Fruit fly (Drosophila melanogaster): ENCODE measurements around the gene CG13014.

Gene CG13014

dm6 chrX:16637106-16637590 lies 49.5 kb downstream of the CG13014 start, which contains the start of gene Rok (continued):
- TF ChIP-seq tna (GFP tag; IDR thresholded peaks at IDR 0.05; ENCODE audit: partially characterized antibody) = peak; percentile 58
- peak; percentile 59 for TF ChIP-seq CG2129 (GFP tag; IDR thresholded peaks at IDR 0.05; ENCODE audit: partially characterized antibody)
- TF ChIP-seq seq (GFP tag; IDR thresholded peaks at IDR 0.05) = no peak
- TF ChIP-seq CG18599 (GFP tag; optimal IDR thresholded peaks at IDR 0.05) = no peak
- TF ChIP-seq cg (GFP tag; optimal IDR thresholded peaks at IDR 0.05) = peak; percentile 99
- peak; percentile 9 for TF ChIP-seq Antp (GFP tag; optimal IDR thresholded peaks at IDR 0.05)
- peak; percentile 85 for TF ChIP-seq Dref (GFP tag; IDR thresholded peaks at IDR 0.05)
- peak; percentile 96 for TF ChIP-seq CG4360 (GFP tag; IDR thresholded peaks at IDR 0.05)
- peak; percentile 95 for TF ChIP-seq MESR4 (GFP tag; optimal IDR thresholded peaks at IDR 0.05)
- peak; percentile 3 for TF ChIP-seq kah (GFP tag; optimal IDR thresholded peaks at IDR 0.05)
- no peak for TF ChIP-seq dmrt11E (tag; optimal IDR thresholded peaks at IDR 0.05)
- peak; percentile 42 for TF ChIP-seq CG6854 (GFP tag; optimal IDR thresholded peaks at IDR 0.05)
- no peak for TF ChIP-seq Rx (GFP tag; IDR thresholded peaks at IDR 0.05)
- TF ChIP-seq Aef1 (GFP tag; IDR thresholded peaks at IDR 0.05) = peak; percentile 18; the same call in 1 of the 3 replicates
- TF ChIP-seq Bgb (GFP tag; IDR thresholded peaks at IDR 0.05; ENCODE audit: partially characterized antibody) = peak; percentile 87
- TF ChIP-seq amos (GFP tag; IDR thresholded peaks at IDR 0.05; ENCODE audit: partially characterized antibody) = peak; percentile 89
- no peak for TF ChIP-seq CG11696 (GFP tag; IDR thresholded peaks at IDR 0.05)
- TF ChIP-seq Fer1 (GFP tag; optimal IDR thresholded peaks at IDR 0.05) = peak; percentile 7
- peak; percentile 74 for TF ChIP-seq Med (GFP tag)
- TF ChIP-seq CG4730 (GFP tag; IDR thresholded peaks at IDR 0.05) = no peak
- no peak for TF ChIP-seq CG6272 (GFP tag; IDR thresholded peaks at IDR 0.05)
- peak; percentile 34 for TF ChIP-seq CG9932 (GFP tag; IDR thresholded peaks at IDR 0.05)
- peak; percentile 49 for TF ChIP-seq Ets65A (GFP tag)
- TF ChIP-seq odd (GFP tag; optimal IDR thresholded peaks at IDR 0.05) = no peak
- no peak for TF ChIP-seq Nf-YB (GFP tag; optimal IDR thresholded peaks at IDR 0.05)
- TF ChIP-seq trh (GFP tag; optimal IDR thresholded peaks at IDR 0.05) = no peak
- peak; percentile 3 for TF ChIP-seq HmgZ (tag; optimal IDR thresholded peaks at IDR 0.05)
- TF ChIP-seq Rfx (GFP tag; IDR thresholded peaks at IDR 0.05) = peak; percentile 26; the same call in 1 of the 2 replicates
- no peak for TF ChIP-seq Elba2 (GFP tag; optimal IDR thresholded peaks at IDR 0.05)
- TF ChIP-seq maf-S (GFP tag; optimal IDR thresholded peaks at IDR 0.05) = no peak
- TF ChIP-seq CG30020 (tag; optimal IDR thresholded peaks at IDR 0.05) = peak; percentile 46
- TF ChIP-seq trem (tag; optimal IDR thresholded peaks at IDR 0.05) = no peak
- TF ChIP-seq BEAF-32 (GFP tag; optimal IDR thresholded peaks at IDR 0.05) = peak; percentile 95
- TF ChIP-seq ase (GFP tag; IDR thresholded peaks at IDR 0.05) = no peak
- TF ChIP-seq CG4282 (GFP tag; optimal IDR thresholded peaks at IDR 0.05) = no peak
- peak; percentile 48 for TF ChIP-seq CG12659 (GFP tag; optimal IDR thresholded peaks at IDR 0.05)
- no peak for TF ChIP-seq CG11093 (GFP tag; IDR thresholded peaks at IDR 0.05)
- TF ChIP-seq CG3838 (GFP tag; optimal IDR thresholded peaks at IDR 0.05) = no peak
- peak; percentile 77 for TF ChIP-seq CG13287 (GFP tag; IDR thresholded peaks at IDR 0.05; ENCODE audit: partially characterized antibody)
- peak; percentile 21 for TF ChIP-seq Hr39 (optimal IDR thresholded peaks at IDR 0.05)
- TF ChIP-seq CG7745 (tag; optimal IDR thresholded peaks at IDR 0.05) = no peak
- peak; percentile 60; the same call in 1 of the 3 replicates for TF ChIP-seq Doc3 (GFP tag; IDR thresholded peaks at IDR 0.05; ENCODE audit: partially characterized antibody)
- TF ChIP-seq CG6683 (GFP tag; optimal IDR thresholded peaks at IDR 0.05) = no peak
- TF ChIP-seq fd64A (GFP tag; optimal IDR thresholded peaks at IDR 0.05) = no peak
- TF ChIP-seq Xbp1 (GFP tag; optimal IDR thresholded peaks at IDR 0.05) = no peak
- peak; percentile 40 for TF ChIP-seq gfzf (GFP tag; optimal IDR thresholded peaks at IDR 0.05)
- peak; percentile 87 for TF ChIP-seq CG6791 (GFP tag; IDR thresholded peaks at IDR 0.05; ENCODE audit: partially characterized antibody)
- peak; percentile 81 for TF ChIP-seq inv (GFP tag; IDR thresholded peaks at IDR 0.05; ENCODE audit: partially characterized antibody)
- TF ChIP-seq HmgD (GFP tag; optimal IDR thresholded peaks at IDR 0.05) = no peak
- TF ChIP-seq sna (GFP tag; IDR thresholded peaks at IDR 0.05; ENCODE audit: partially characterized antibody) = peak; percentile 67; the same call in 1 of the 2 replicates

Measured in whole organism, embryonic.